Fruit fly (Drosophila melanogaster) whole organism, embryonic: ENCODE data around the gene GNBP2.

Source experiments
- Asciz ChIP-seq: fragments of 200-800 bp; sonication (Bioruptor generic); optimal IDR thresholded peaks from 2 replicates; lab custom pipeline; 2017; ENCODE audit warnings: missing biosample characterization, mild to moderate bottlenecking, missing genetic modification characterization, missing genetic modification reagents
- Bgb ChIP-seq: fragments of 200-800 bp; sonication (Bioruptor generic); IDR thresholded peaks from 2 replicates; pipeline ENCODE4 v1.3.6; 2022; ENCODE audit warnings: missing biosample characterization, missing genetic modification characterization; ENCODE audit not compliant: partially characterized antibody
- CG10267 ChIP-seq: fragments of 200-800 bp; sonication (Bioruptor generic); optimal IDR thresholded peaks from 2 replicates; lab custom pipeline; 2018; ENCODE audit warnings: missing biosample characterization, mild to moderate bottlenecking, missing genetic modification characterization, moderate library complexity
- CG11093 ChIP-seq: fragments of 200-800 bp; sonication (Bioruptor generic); IDR thresholded peaks from 3 replicates; pipeline ENCODE4 v1.3.6; 2022; ENCODE audit warnings: missing biosample characterization, missing genetic modification characterization
- CG12391 ChIP-seq: fragments of 200-800 bp; sonication (Bioruptor generic); optimal IDR thresholded peaks from 3 replicates; lab custom pipeline; 2018; ENCODE audit warnings: missing biosample characterization, mild to moderate bottlenecking, missing genetic modification characterization, moderate library complexity
- CG13287 ChIP-seq: fragments of 200-800 bp; sonication (Bioruptor generic); IDR thresholded peaks from 2 replicates; pipeline ENCODE4 v1.3.6; 2022; ENCODE audit warnings: missing biosample characterization, missing genetic modification characterization; ENCODE audit not compliant: partially characterized antibody
- CG13424 ChIP-seq: fragments of 200-800 bp; sonication (Bioruptor generic); optimal IDR thresholded peaks from 2 replicates; lab custom pipeline; 2019; ENCODE audit warnings: missing biosample characterization, mild to moderate bottlenecking, missing genetic modification characterization, moderate library complexity
- CG15269 ChIP-seq: fragments of 200-800 bp; sonication (Bioruptor generic); optimal IDR thresholded peaks from 2 replicates; lab custom pipeline; 2018; ENCODE audit warnings: missing biosample characterization, mild to moderate bottlenecking, missing genetic modification characterization, moderate library complexity
- CG15514 ChIP-seq: fragments of 200-800 bp; sonication (Bioruptor generic); optimal IDR thresholded peaks from 3 replicates; lab custom pipeline; 2017; ENCODE audit warnings: missing biosample characterization, missing genetic modification characterization, mild to moderate bottlenecking, moderate library complexity, missing genetic modification reagents
- CG1603 ChIP-seq: fragments of 200-800 bp; sonication (Bioruptor generic); optimal IDR thresholded peaks from 2 replicates; lab custom pipeline; 2019; ENCODE audit warnings: missing biosample characterization, mild to moderate bottlenecking, missing genetic modification characterization, moderate library complexity
- CG16779 ChIP-seq: fragments of 200-800 bp; sonication (Bioruptor generic); IDR thresholded peaks from 2 replicates; pipeline ENCODE4 v1.3.6; 2022; ENCODE audit warnings: missing biosample characterization, missing genetic modification characterization
- CG17802 ChIP-seq: fragments of 200-800 bp; sonication (Bioruptor generic); optimal IDR thresholded peaks from 2 replicates; lab custom pipeline; 2018; ENCODE audit warnings: missing biosample characterization, mild to moderate bottlenecking, missing genetic modification characterization, moderate library complexity
- CG17912 ChIP-seq: fragments of 200-800 bp; sonication (Bioruptor generic); optimal IDR thresholded peaks from 2 replicates; lab custom pipeline; 2018; ENCODE audit warnings: missing biosample characterization, mild to moderate bottlenecking, missing genetic modification characterization
- CG18011 ChIP-seq: fragments of 200-800 bp; sonication (Bioruptor generic); optimal IDR thresholded peaks from 2 replicates; lab custom pipeline; 2017; ENCODE audit warnings: missing biosample characterization, missing genetic modification characterization, mild to moderate bottlenecking, moderate library complexity, missing genotype
- CG31224 ChIP-seq: fragments of 200-800 bp; sonication (Bioruptor generic); IDR thresholded peaks from 2 replicates; pipeline ENCODE4 v1.3.6; 2022; ENCODE audit warnings: missing biosample characterization, missing genetic modification characterization
- CG3995 ChIP-seq: fragments of 200-800 bp; sonication (Bioruptor generic); optimal IDR thresholded peaks from 3 replicates; lab custom pipeline; 2016; ENCODE audit warnings: missing biosample characterization, missing genetic modification characterization
- CG4617 ChIP-seq: fragments of 200-800 bp; sonication (Bioruptor generic); optimal IDR thresholded peaks from 3 replicates; lab custom pipeline; 2016; ENCODE audit warnings: missing biosample characterization, missing genetic modification characterization, borderline replicate concordance
- CG4730 ChIP-seq: fragments of 200-800 bp; sonication (Bioruptor generic); IDR thresholded peaks from 2 replicates; pipeline ENCODE4 v1.3.6; 2022; ENCODE audit warnings: missing biosample characterization, missing genetic modification characterization
- CG4820 ChIP-seq: fragments of 200-800 bp; sonication (Bioruptor generic); optimal IDR thresholded peaks from 3 replicates; lab custom pipeline; 2016; ENCODE audit warnings: missing biosample characterization, missing genetic modification characterization
- CG9932 ChIP-seq: fragments of 200-800 bp; sonication (Bioruptor generic); IDR thresholded peaks from 2 replicates; pipeline ENCODE4 v1.3.6; 2022; ENCODE audit warnings: missing biosample characterization, missing genetic modification characterization
- Dad ChIP-seq: fragments of 200-800 bp; sonication (Bioruptor generic); optimal IDR thresholded peaks from 3 replicates; lab custom pipeline; 2016; ENCODE audit warnings: missing biosample characterization, missing genetic modification characterization
- Eip74EF ChIP-seq, 2 experiments: fragments of 200-800 bp in 1 of 2; fragments of >200 bp in 1 of 2; sonication (Bioruptor generic) in 1 of 2; optimal IDR thresholded peaks; 2 replicates each; lab custom pipeline; 2017 to 2019; ENCODE audit warnings: missing biosample characterization in 2 of 2, missing genetic modification characterization in 2 of 2, mild to moderate bottlenecking in 1 of 2, moderate library complexity in 1 of 2
- Gsc ChIP-seq: fragments of 200-800 bp; sonication (Bioruptor generic); IDR thresholded peaks from 2 replicates; pipeline ENCODE4 v1.3.6; 2022; ENCODE audit warnings: missing biosample characterization, missing genetic modification characterization
- Hr3 ChIP-seq: fragments of 200-800 bp; sonication (Bioruptor generic); optimal IDR thresholded peaks from 3 replicates; lab custom pipeline; 2016; ENCODE audit warnings: missing biosample characterization, missing genetic modification characterization
- Lpt ChIP-seq: fragments of >200 bp; optimal IDR thresholded peaks from 2 replicates; lab custom pipeline; 2018; ENCODE audit warnings: missing biosample characterization, missing genetic modification characterization
- MBD-R2 ChIP-seq: fragments of 200-800 bp; sonication (Bioruptor generic); IDR thresholded peaks from 2 replicates; pipeline ENCODE4 v1.3.6; 2022; ENCODE audit warnings: missing biosample characterization, missing genetic modification characterization
- Optix ChIP-seq: fragments of 200-800 bp; sonication (Bioruptor generic); IDR thresholded peaks from 3 replicates; pipeline ENCODE4 v1.3.6; 2022; ENCODE audit warnings: missing biosample characterization, missing genetic modification characterization
- Ravus ChIP-seq: fragments of 200-800 bp; sonication (Bioruptor generic); IDR thresholded peaks from 2 replicates; pipeline ENCODE4 v1.3.6; 2022; ENCODE audit warnings: missing biosample characterization, missing genetic modification characterization
- Scr ChIP-seq: fragments of 200-800 bp; sonication (Bioruptor generic); IDR thresholded peaks from 2 replicates; pipeline ENCODE4 v1.3.6; 2022; ENCODE audit warnings: missing biosample characterization, missing genetic modification characterization; ENCODE audit not compliant: partially characterized antibody
- Side ChIP-seq: fragments of 200-800 bp; sonication (Bioruptor generic); optimal IDR thresholded peaks from 2 replicates; lab custom pipeline; 2016; ENCODE audit warnings: missing biosample characterization, missing genetic modification characterization
- Spps ChIP-seq: fragments of 200-800 bp; sonication (Bioruptor generic); optimal IDR thresholded peaks from 2 replicates; lab custom pipeline; 2018; ENCODE audit warnings: missing biosample characterization, mild to moderate bottlenecking, missing genetic modification characterization
- ara ChIP-seq: fragments of 200-800 bp; sonication (Bioruptor generic); IDR thresholded peaks from 2 replicates; pipeline ENCODE4 v1.3.6; 2022; ENCODE audit warnings: missing biosample characterization, missing genetic modification characterization
- az2 ChIP-seq: fragments of 200-800 bp; sonication (Bioruptor generic); optimal IDR thresholded peaks from 3 replicates; lab custom pipeline; 2016; ENCODE audit warnings: missing biosample characterization, missing genetic modification characterization
- chn ChIP-seq: fragments of 200-800 bp; sonication (Bioruptor generic); optimal IDR thresholded peaks from 2 replicates; lab custom pipeline; 2016; ENCODE audit warnings: missing biosample characterization, missing genetic modification characterization
- cwo ChIP-seq: fragments of 200-800 bp; sonication (Bioruptor generic); optimal IDR thresholded peaks from 3 replicates; lab custom pipeline; 2017; ENCODE audit warnings: missing biosample characterization, missing genetic modification characterization, mild to moderate bottlenecking, moderate library complexity, missing genetic modification reagents
- fd3F ChIP-seq: fragments of 200-800 bp; sonication (Bioruptor generic); optimal IDR thresholded peaks from 2 replicates; lab custom pipeline; 2018; ENCODE audit warnings: missing biosample characterization, mild to moderate bottlenecking, missing genetic modification characterization, moderate library complexity
- gcm2 ChIP-seq: fragments of 200-800 bp; sonication (Bioruptor generic); optimal IDR thresholded peaks from 2 replicates; lab custom pipeline; 2016; ENCODE audit warnings: missing biosample characterization, missing genetic modification characterization
- gfzf ChIP-seq: fragments of 200-800 bp; sonication (Bioruptor generic); optimal IDR thresholded peaks from 2 replicates; lab custom pipeline; 2016; ENCODE audit warnings: missing biosample characterization, mild to moderate bottlenecking, missing genetic modification characterization, moderate library complexity
- insv ChIP-seq, 2 experiments: fragments of 200-800 bp; sonication (Bioruptor generic); optimal IDR thresholded peaks; 3 replicates each; lab custom pipeline; 2016 to 2018; ENCODE audit warnings: missing biosample characterization in 2 of 2, missing genetic modification characterization in 2 of 2
- kay ChIP-seq: fragments of 200-800 bp; sonication (Bioruptor generic); optimal IDR thresholded peaks from 2 replicates; lab custom pipeline; 2016; ENCODE audit warnings: missing biosample characterization, missing genetic modification characterization
- klu ChIP-seq: fragments of 200-800 bp; sonication (Bioruptor generic); IDR thresholded peaks from 2 replicates; pipeline ENCODE4 v1.3.6; 2022; ENCODE audit warnings: missing biosample characterization, missing genetic modification characterization
- lov ChIP-seq, 2 experiments: fragments of 200-800 bp in 1 of 2; fragments of >200 bp in 1 of 2; sonication (Bioruptor generic) in 1 of 2; IDR thresholded peaks in 1 of 2; optimal IDR thresholded peaks in 1 of 2; 2 replicates in 1 of 2; 3 replicates in 1 of 2; pipeline versions ENCODE4 v1.3.6 to Lab custom; 2017 to 2022; ENCODE audit warnings: missing biosample characterization in 1 of 2, missing genetic modification characterization in 1 of 2
- peb ChIP-seq: fragments of 200-800 bp; sonication (Bioruptor generic); IDR thresholded peaks from 2 replicates; pipeline ENCODE4 v1.3.6; 2022; ENCODE audit warnings: missing biosample characterization, missing genetic modification characterization
- psq ChIP-seq: fragments of 200-800 bp; sonication (Bioruptor generic); optimal IDR thresholded peaks from 2 replicates; lab custom pipeline; 2017; ENCODE audit warnings: missing biosample characterization, missing genetic modification characterization
- run ChIP-seq: fragments of 200-800 bp; sonication (Bioruptor generic); optimal IDR thresholded peaks from 3 replicates; lab custom pipeline; 2018; ENCODE audit warnings: missing biosample characterization, mild to moderate bottlenecking, missing genetic modification characterization
- sqz ChIP-seq: fragments of 200-800 bp; sonication (Bioruptor generic); optimal IDR thresholded peaks from 3 replicates; lab custom pipeline; 2018; ENCODE audit warnings: missing biosample characterization, mild to moderate bottlenecking, missing genetic modification characterization
- ssp ChIP-seq: fragments of 200-800 bp; sonication (Bioruptor generic); IDR thresholded peaks from 2 replicates; pipeline ENCODE4 v1.3.6; 2022; ENCODE audit warnings: missing biosample characterization, missing genetic modification characterization
- trem ChIP-seq: fragments of 200-800 bp; optimal IDR thresholded peaks from 3 replicates; lab custom pipeline; 2019; ENCODE audit warnings: missing biosample characterization, mild to moderate bottlenecking, missing genetic modification characterization, moderate library complexity
- usp ChIP-seq: fragments of >200 bp; optimal IDR thresholded peaks from 2 replicates; lab custom pipeline; 2017; ENCODE audit warnings: missing biosample characterization, missing genetic modification characterization
- vnd ChIP-seq: fragments of 200-800 bp; sonication (Bioruptor generic); IDR thresholded peaks from 3 replicates; pipeline ENCODE4 v1.3.6; 2022; ENCODE audit warnings: missing biosample characterization, missing genetic modification characterization; ENCODE audit not compliant: partially characterized antibody
- yki ChIP-seq: fragments of >200 bp; optimal IDR thresholded peaks from 3 replicates; lab custom pipeline; 2018

Gene GNBP2

dm6 chr3L:18683846-18684245, 8.6 kb upstream of the GNBP2 start, which contains the start of gene Chmp1 (continued):
- no peak for TF ChIP-seq run
- TF ChIP-seq MBD-R2 (GFP tag; lab: Robert Waterston, UW) = peak; percentile 45; the same call in 1 of the 2 replicates
- no peak for TF ChIP-seq psq
- TF ChIP-seq CG18011 (GFP tag; lab: Kevin White, UChicago) = peak; percentile 47
- no peak for TF ChIP-seq CG13424 (tag; lab: Kevin White, UChicago)
- no peak for TF ChIP-seq CG11093 (GFP tag; lab: Robert Waterston, UW)
- no peak for TF ChIP-seq ssp
- no peak for TF ChIP-seq ara (GFP tag; lab: Robert Waterston, UW)
- TF ChIP-seq Hr3 = no peak
- TF ChIP-seq Spps (tag; lab: Kevin White, UChicago) = no peak
- no peak for TF ChIP-seq CG12391
- no peak for TF ChIP-seq peb
- no peak for TF ChIP-seq CG16779 (GFP tag; lab: Robert Waterston, UW)
- peak; percentile 94 for TF ChIP-seq kay (GFP tag; lab: Kevin White, UChicago)
- no peak for TF ChIP-seq fd3F
- TF ChIP-seq Gsc = no peak
- TF ChIP-seq CG4730 (GFP tag; lab: Robert Waterston, UW) = no peak
- TF ChIP-seq CG31224 (GFP tag; lab: Robert Waterston, UW) = no peak
- TF ChIP-seq Ravus (GFP tag; lab: Robert Waterston, UW) = no peak
- no peak for TF ChIP-seq usp (GFP tag; lab: Kevin White, UChicago)
- TF ChIP-seq Dad = no peak
- peak; percentile 64 for TF ChIP-seq CG4617 (GFP tag; lab: Kevin White, UChicago)
- TF ChIP-seq Optix = no peak
- TF ChIP-seq gcm2 = no peak
- TF ChIP-seq Asciz (GFP tag; lab: Kevin White, UChicago) = no peak
- TF ChIP-seq sqz (GFP tag; lab: Kevin White, UChicago) = no peak
- TF ChIP-seq vnd (GFP tag; lab: Robert Waterston, UW) = no peak
- TF ChIP-seq Lpt (GFP tag; lab: Kevin White, UChicago) = no peak
- no peak for TF ChIP-seq Side (GFP tag; lab: Kevin White, UChicago)
- no peak for TF ChIP-seq yki (lab: Kevin White, UChicago)
- no peak for TF ChIP-seq CG17912 (GFP tag; lab: Kevin White, UChicago)
- TF ChIP-seq gfzf (GFP tag; lab: Kevin White, UChicago) = peak; percentile 63
- no peak for TF ChIP-seq chn (GFP tag; lab: Kevin White, UChicago)
- TF ChIP-seq CG4820 (GFP tag; lab: Kevin White, UChicago) = no peak
- no peak for TF ChIP-seq klu (GFP tag; lab: Robert Waterston, UW)
- TF ChIP-seq Scr (GFP tag; lab: Robert Waterston, UW) = peak; percentile 36
- TF ChIP-seq CG3995 (GFP tag; lab: Kevin White, UChicago) = peak; percentile 75
- no peak for TF ChIP-seq cwo
- no peak for TF ChIP-seq lov (optimal IDR thresholded peaks at IDR 0.05; lab: Kevin White, UChicago)
- no peak for TF ChIP-seq lov (GFP tag; IDR thresholded peaks at IDR 0.05; lab: Robert Waterston, UW)
- peak; percentile 1 for TF ChIP-seq CG10267 (tag; lab: Kevin White, UChicago)
- peak; percentile 57 for TF ChIP-seq trem (tag; lab: Kevin White, UChicago)
- TF ChIP-seq az2 (GFP tag; lab: Kevin White, UChicago) = no peak
- no peak for TF ChIP-seq CG17802 (tag; lab: Kevin White, UChicago)
- TF ChIP-seq CG1603 (tag; lab: Kevin White, UChicago) = peak; percentile 21
- no peak for TF ChIP-seq CG15269 (tag; lab: Kevin White, UChicago)
- TF ChIP-seq Bgb (GFP tag; lab: Robert Waterston, UW) = peak; percentile 53; the same call in 1 of the 2 replicates
- TF ChIP-seq CG9932 = no peak
- TF ChIP-seq Eip74EF (GFP tag; optimal IDR thresholded peaks at IDR 0.05; lab: Kevin White, UChicago) = no peak
- peak in 1 of 2 experiments; percentile 93 for TF ChIP-seq insv (GFP tag; optimal IDR thresholded peaks at IDR 0.05; lab: Kevin White, UChicago)
- peak; percentile 66 for TF ChIP-seq CG15514 (GFP tag; lab: Kevin White, UChicago)
- peak; percentile 62 for TF ChIP-seq CG13287 (GFP tag; lab: Robert Waterston, UW)
